Worm (Caenorhabditis elegans) whole organism, L1 larva: ENCODE results near the gene srd-34.
A peak's percentile ranks its signal among the peaks of the same experiment; 100 is the strongest.

ENCODE experiments used
- C04F5.9 ChIP-seq: sonication (generic microtip); optimal IDR thresholded peaks from 2 replicates; lab custom pipeline; 2016; ENCODE audit warnings: missing genetic modification characterization, missing compliant biosample characterization
- C16A3.4 ChIP-seq: fragments of 150-350 bp; optimal IDR thresholded peaks from 2 replicates; lab custom pipeline; 2014; ENCODE audit warnings: missing biosample characterization, missing genetic modification characterization
- C34B4.2 ChIP-seq: sonication (generic microtip); optimal IDR thresholded peaks from 2 replicates; lab custom pipeline; 2017; ENCODE audit warnings: mild to moderate bottlenecking, missing genetic modification characterization, missing compliant biosample characterization
- aly-2 ChIP-seq: fragments of 150-350 bp; optimal IDR thresholded peaks from 2 replicates; lab custom pipeline; 2014; ENCODE audit warnings: missing biosample characterization, missing genetic modification characterization
- ceh-63 ChIP-seq: fragments of 200-800 bp; sonication (Bioruptor generic); optimal IDR thresholded peaks from 2 replicates; lab custom pipeline; 2018; ENCODE audit warnings: mild to moderate bottlenecking, missing genetic modification characterization, missing compliant biosample characterization
- ceh-8 ChIP-seq: fragments of 200-800 bp; sonication (Bioruptor generic); optimal IDR thresholded peaks from 2 replicates; lab custom pipeline; 2018; ENCODE audit warnings: mild to moderate bottlenecking, missing genetic modification characterization, moderate library complexity, missing compliant biosample characterization
- ceh-82 ChIP-seq, 3 experiments: fragments of 150-350 bp in 1 of 3; sonication (generic microtip) in 2 of 3; optimal IDR thresholded peaks; 2 replicates each; lab custom pipeline; 2014 to 2017; ENCODE audit warnings: missing biosample characterization in 3 of 3, missing genetic modification characterization in 3 of 3
- ces-1 ChIP-seq: fragments of 150-350 bp; optimal IDR thresholded peaks from 2 replicates; lab custom pipeline; 2014; ENCODE audit warnings: missing biosample characterization, missing genetic modification reagents, missing genetic modification characterization
- dsc-1 ChIP-seq: sonication (generic microtip); optimal IDR thresholded peaks from 2 replicates; lab custom pipeline; 2016; ENCODE audit warnings: mild to moderate bottlenecking, missing genetic modification characterization, missing compliant biosample characterization
- efl-1 ChIP-seq, 4 experiments: fragments of 150-350 bp; optimal IDR thresholded peaks in 3 of 4; peaks in 1 of 4; 1 replicate in 1 of 4; 2 replicates in 3 of 4; lab custom pipeline; 2014; ENCODE audit warnings: missing biosample characterization in 2 of 4, missing genetic modification characterization in 2 of 4, missing genetic modification reagents in 2 of 4
- egl-13 ChIP-seq: sonication (generic microtip); optimal IDR thresholded peaks from 2 replicates; lab custom pipeline; 2016; ENCODE audit warnings: missing genotype, missing genetic modification reagents, missing genetic modification characterization, missing compliant biosample characterization
- egl-27 ChIP-seq, 2 experiments: fragments of 150-350 bp in 1 of 2; sonication (generic microtip); optimal IDR thresholded peaks; 3 replicates each; lab custom pipeline; 2017 to 2018; ENCODE audit warnings: missing biosample characterization in 2 of 2, missing genetic modification characterization in 2 of 2, missing genetic modification reagents in 2 of 2
- elt-3 ChIP-seq, 6 experiments: fragments of 150-350 bp in 1 of 6; sonication (generic microtip); optimal IDR thresholded peaks; 2 replicates each; lab custom pipeline; 2017 to 2018; ENCODE audit warnings: missing biosample characterization in 6 of 6, missing genetic modification characterization in 6 of 6, inconsistent platforms in 1 of 6
- ets-5 ChIP-seq: fragments of 200-800 bp; sonication (Bioruptor generic); IDR thresholded peaks from 2 replicates; pipeline ENCODE4 v1.3.6; 2022; ENCODE audit warnings: missing genetic modification characterization, missing compliant biosample characterization
- fkh-4 ChIP-seq: sonication (generic microtip); optimal IDR thresholded peaks from 2 replicates; lab custom pipeline; 2016; ENCODE audit warnings: missing compliant biosample characterization, missing genetic modification characterization, borderline replicate concordance
- fkh-8 ChIP-seq: sonication (generic microtip); optimal IDR thresholded peaks from 2 replicates; lab custom pipeline; 2016; ENCODE audit warnings: mild to moderate bottlenecking, missing genetic modification characterization, missing compliant biosample characterization
- fos-1 ChIP-seq: fragments of 150-350 bp; optimal IDR thresholded peaks from 2 replicates; lab custom pipeline; 2014; ENCODE audit warnings: missing biosample characterization, missing genetic modification characterization
- grh-1 ChIP-seq: fragments of 200-800 bp; sonication (Bioruptor generic); IDR thresholded peaks from 2 replicates; pipeline ENCODE4 v1.3.6; 2022; ENCODE audit warnings: missing genetic modification reagents, missing genetic modification characterization, missing compliant biosample characterization
- hlh-17 ChIP-seq: fragments of 200-800 bp; sonication (Bioruptor generic); optimal IDR thresholded peaks from 2 replicates; lab custom pipeline; 2018; ENCODE audit warnings: missing genetic modification characterization, mild to moderate bottlenecking, missing compliant biosample characterization, moderate library complexity, borderline replicate concordance
- hlh-4 ChIP-seq: sonication (generic microtip); optimal IDR thresholded peaks from 2 replicates; lab custom pipeline; 2016; ENCODE audit warnings: mild to moderate bottlenecking, missing genetic modification characterization, missing compliant biosample characterization
- irx-1 ChIP-seq: sonication (generic microtip); optimal IDR thresholded peaks from 2 replicates; lab custom pipeline; 2016; ENCODE audit warnings: missing genetic modification characterization, missing compliant biosample characterization
- isw-1 ChIP-seq: fragments of 200-800 bp; sonication (Bioruptor generic); IDR thresholded peaks from 2 replicates; pipeline ENCODE4 v1.3.6; 2022; ENCODE audit warnings: missing genetic modification characterization, missing compliant biosample characterization
- jun-1 ChIP-seq: fragments of 150-350 bp; optimal IDR thresholded peaks from 2 replicates; lab custom pipeline; 2014; ENCODE audit warnings: missing biosample characterization, missing genetic modification reagents, missing genetic modification characterization
- lin-13 ChIP-seq: fragments of 150-350 bp; optimal IDR thresholded peaks from 2 replicates; lab custom pipeline; 2014; ENCODE audit warnings: missing biosample characterization, missing genetic modification reagents, missing genetic modification characterization
- lin-15B ChIP-seq: fragments of 150-350 bp; sonication (generic microtip); optimal IDR thresholded peaks from 3 replicates; lab custom pipeline; 2014; ENCODE audit warnings: missing biosample characterization, missing genetic modification characterization
- lin-39 ChIP-seq: fragments of 150-350 bp; optimal IDR thresholded peaks from 2 replicates; lab custom pipeline; 2014; ENCODE audit warnings: missing biosample characterization, missing genetic modification reagents, missing genetic modification characterization
- lir-3 ChIP-seq: sonication (generic microtip); optimal IDR thresholded peaks from 2 replicates; lab custom pipeline; 2016; ENCODE audit warnings: mild to moderate bottlenecking, missing genetic modification characterization, moderate library complexity, missing compliant biosample characterization; ENCODE audit not compliant: poor library complexity
- mab-9 ChIP-seq: fragments of 200-800 bp; sonication (Bioruptor generic); IDR thresholded peaks from 2 replicates; pipeline ENCODE4 v1.3.6; 2022; ENCODE audit warnings: missing genetic modification reagents, missing genetic modification characterization, missing compliant biosample characterization
- mdl-1 ChIP-seq, 2 experiments: fragments of 150-350 bp; optimal IDR thresholded peaks; 2 replicates each; lab custom pipeline; 2014 to 2017; ENCODE audit warnings: missing biosample characterization in 2 of 2, missing genetic modification characterization in 2 of 2, inconsistent platforms in 1 of 2
- nhr-12 ChIP-seq: sonication (generic microtip); optimal IDR thresholded peaks from 2 replicates; lab custom pipeline; 2017; ENCODE audit warnings: missing biosample characterization, missing genetic modification characterization
- nhr-28 ChIP-seq: fragments of 150-350 bp; optimal IDR thresholded peaks from 2 replicates; lab custom pipeline; 2014; ENCODE audit warnings: missing biosample characterization, missing genetic modification characterization
- nhr-76 ChIP-seq: sonication (generic microtip); optimal IDR thresholded peaks from 2 replicates; lab custom pipeline; 2017; ENCODE audit warnings: missing biosample characterization, missing genetic modification characterization
- nhr-77 ChIP-seq: fragments of 150-350 bp; optimal IDR thresholded peaks from 2 replicates; lab custom pipeline; 2014; ENCODE audit warnings: missing biosample characterization, missing genetic modification characterization
- nhr-90 ChIP-seq: sonication (generic microtip); optimal IDR thresholded peaks from 2 replicates; lab custom pipeline; 2016; ENCODE audit warnings: mild to moderate bottlenecking, missing genetic modification characterization, missing compliant biosample characterization; ENCODE audit not compliant: poor library complexity
- pag-3 ChIP-seq: sonication (generic microtip); optimal IDR thresholded peaks from 2 replicates; lab custom pipeline; 2017; ENCODE audit warnings: missing genetic modification characterization, mild to moderate bottlenecking, missing compliant biosample characterization, antibody characterized with exemption, borderline replicate concordance; ENCODE audit not compliant: insufficient read depth
- pax-3 ChIP-seq: fragments of 200-800 bp; sonication (Bioruptor generic); optimal IDR thresholded peaks from 2 replicates; lab custom pipeline; 2018; ENCODE audit warnings: mild to moderate bottlenecking, missing genetic modification characterization, moderate library complexity, missing compliant biosample characterization
- pqm-1 ChIP-seq: sonication (generic microtip); optimal IDR thresholded peaks from 3 replicates; lab custom pipeline; 2017; ENCODE audit warnings: missing biosample characterization, missing genetic modification characterization
- snpc-4 ChIP-seq: fragments of 150-350 bp; optimal IDR thresholded peaks from 2 replicates; lab custom pipeline; 2014; ENCODE audit warnings: missing biosample characterization, missing genetic modification characterization
- snu-23 ChIP-seq: sonication (generic microtip); optimal IDR thresholded peaks from 2 replicates; lab custom pipeline; 2016; ENCODE audit warnings: missing genetic modification characterization, missing compliant biosample characterization
- sptf-1 ChIP-seq: fragments of 150-350 bp; optimal IDR thresholded peaks from 2 replicates; lab custom pipeline; 2014; ENCODE audit warnings: missing biosample characterization, missing genetic modification characterization
- sup-37 ChIP-seq: fragments of 200-800 bp; sonication (Bioruptor generic); optimal IDR thresholded peaks from 2 replicates; lab custom pipeline; 2018; ENCODE audit warnings: mild to moderate bottlenecking, missing genetic modification characterization, missing compliant biosample characterization
- swsn-7 ChIP-seq: sonication (generic microtip); optimal IDR thresholded peaks from 2 replicates; lab custom pipeline; 2016; ENCODE audit warnings: missing genetic modification characterization, missing compliant biosample characterization
- tbx-2 ChIP-seq: sonication (generic microtip); optimal IDR thresholded peaks from 2 replicates; lab custom pipeline; 2016; ENCODE audit warnings: missing genetic modification characterization, missing compliant biosample characterization
- tlp-1 ChIP-seq: fragments of 150-350 bp; optimal IDR thresholded peaks from 2 replicates; lab custom pipeline; 2014; ENCODE audit warnings: missing biosample characterization, missing genetic modification characterization
- unc-130 ChIP-seq: fragments of 150-350 bp; optimal IDR thresholded peaks from 2 replicates; lab custom pipeline; 2017; ENCODE audit warnings: missing biosample characterization, missing genetic modification characterization, inconsistent platforms
- unc-30 ChIP-seq: sonication (generic microtip); optimal IDR thresholded peaks from 2 replicates; lab custom pipeline; 2017; ENCODE audit warnings: missing biosample characterization, missing genetic modification characterization
- unc-62 ChIP-seq: fragments of 150-350 bp; optimal IDR thresholded peaks from 2 replicates; lab custom pipeline; 2014; ENCODE audit warnings: missing biosample characterization, missing genetic modification reagents, missing genetic modification characterization
- unc-98 ChIP-seq: fragments of 200-800 bp; sonication (Bioruptor generic); IDR thresholded peaks from 2 replicates; pipeline ENCODE4 v1.3.6; 2022; ENCODE audit warnings: missing genetic modification characterization, missing compliant biosample characterization
- xbp-1 ChIP-seq: sonication (generic microtip); optimal IDR thresholded peaks from 2 replicates; lab custom pipeline; 2016; ENCODE audit warnings: missing genetic modification characterization, missing compliant biosample characterization
- zag-1 ChIP-seq: fragments of 150-350 bp; optimal IDR thresholded peaks from 2 replicates; lab custom pipeline; 2014; ENCODE audit warnings: missing biosample characterization, missing genetic modification characterization
- zip-4 ChIP-seq: fragments of 200-800 bp; sonication (Bioruptor generic); optimal IDR thresholded peaks from 2 replicates; lab custom pipeline; 2018; ENCODE audit warnings: mild to moderate bottlenecking, missing genetic modification characterization, moderate library complexity, missing compliant biosample characterization
- ztf-4 ChIP-seq: fragments of 150-350 bp; optimal IDR thresholded peaks from 2 replicates; lab custom pipeline; 2014; ENCODE audit warnings: missing biosample characterization, missing genetic modification characterization

The srd-34 gene

ce11 chrV:10525902-10526301, 23.0 kb downstream of the srd-34 start, which contains the start of the genes C35A5.8 and hda-11 (continued):
- TF ChIP-seq lin-13 (GFP tag; lab: Kevin White, UChicago) (peak; percentile 36), ceh-63 (GFP tag; lab: Kevin White, UChicago) (peak; percentile 59), irx-1 (tag; lab: Kevin White, UChicago) (peak; percentile 93), sptf-1 (no peak), pax-3 (tag; lab: Kevin White, UChicago) (peak; percentile 82), jun-1 (tag; lab: Kevin White, UChicago) (no peak), unc-98 (GFP tag; lab: Robert Waterston, UW) (peak; percentile 79), tlp-1 (tag; lab: Kevin White, UChicago) (no peak), mdl-1 (tag; optimal IDR thresholded peaks at IDR 0.05; lab: Kevin White, UChicago) (peak in 1 of 2 experiments; percentile 24), grh-1 (peak; percentile 59), tbx-2 (tag; lab: Kevin White, UChicago) (peak; percentile 89), C04F5.9 (tag; lab: Kevin White, UChicago) (peak; percentile 81), elt-3 (tag; optimal IDR thresholded peaks at IDR 0.05; lab: Kevin White, UChicago) (peak in 1 of 6 experiments; percentile 22), egl-13 (tag; lab: Kevin White, UChicago) (peak; percentile 84), nhr-77 (tag; lab: Kevin White, UChicago) (no peak), fos-1 (tag; lab: Kevin White, UChicago) (peak; percentile 20), ztf-4 (tag; lab: Kevin White, UChicago) (peak; percentile 34), zip-4 (peak; percentile 6), mab-9 (GFP tag; lab: Robert Waterston, UW) (peak; percentile 70), nhr-28 (no peak), nhr-12 (tag; lab: Kevin White, UChicago) (no peak), C34B4.2 (tag; lab: Kevin White, UChicago) (no peak), snpc-4 (peak; percentile 58), fkh-8 (tag; lab: Kevin White, UChicago) (peak; percentile 66), lin-15B (tag; lab: Kevin White, UChicago) (peak; percentile 8), ceh-8 (peak; percentile 7), fkh-4 (peak; percentile 91), lin-39 (tag; lab: Kevin White, UChicago) (peak; percentile 58), nhr-90 (tag; lab: Kevin White, UChicago) (peak; percentile 91), egl-27 (tag; optimal IDR thresholded peaks at IDR 0.05; lab: Kevin White, UChicago) (no peak), zag-1 (tag; lab: Kevin White, UChicago) (no peak), unc-30 (tag; lab: Kevin White, UChicago) (no peak), ceh-82 (tag; optimal IDR thresholded peaks at IDR 0.05; lab: Kevin White, UChicago) (peak; percentile 46 to 59 (median 51)), snu-23 (GFP tag; lab: Kevin White, UChicago) (peak; percentile 86), swsn-7 (tag; lab: Kevin White, UChicago) (peak; percentile 80), xbp-1 (peak; percentile 80), isw-1 (GFP tag; lab: Robert Waterston, UW) (peak; percentile 77), unc-62 (GFP tag; lab: Kevin White, UChicago) (no peak), pqm-1 (tag; lab: Kevin White, UChicago) (no peak), pag-3 (tag; lab: Kevin White, UChicago) (peak; percentile 28), dsc-1 (tag; lab: Kevin White, UChicago) (peak; percentile 88), C16A3.4 (peak; percentile 46), aly-2 (no peak), hlh-4 (tag; lab: Kevin White, UChicago) (peak; percentile 57), nhr-76 (no peak), unc-130 (tag; lab: Kevin White, UChicago) (peak; percentile 51), ets-5 (GFP tag; lab: Robert Waterston, UW) (no peak), ces-1 (no peak), lir-3 (tag; lab: Kevin White, UChicago) (peak; percentile 97), sup-37 (GFP tag; lab: Kevin White, UChicago) (peak; percentile 20), efl-1 (optimal IDR thresholded peaks at IDR 0.05; lab: Kevin White, UChicago) (peak; percentile 71 to 77), efl-1 (GFP tag; optimal IDR thresholded peaks at IDR 0.05 in 1 of 2; lab: Kevin White, UChicago) (peak; percentile 71 to 97), hlh-17 (GFP tag; lab: Kevin White, UChicago) (no peak)
